Worm (Caenorhabditis elegans): ENCODE measurements around the gene fbxb-55.

- TF ChIP-seq W03F9.2 (tag; optimal IDR thresholded peaks at IDR 0.05) (no peak), him-1 (tag; optimal IDR thresholded peaks at IDR 0.05) (no peak)
These were observed 34.1 kb downstream of the fbxb-55 start, which contains the start of gene ubc-1 for ce11 chrIV:4102720-4103119.

All from whole organism, L4/young adult.